Worm (Caenorhabditis elegans) whole organism, L4/young adult: ENCODE results near the gene F25E5.1.

Source experiments
- W03F9.2 ChIP-seq: fragments of 150-350 bp; optimal IDR thresholded peaks from 2 replicates; lab custom pipeline; 2014; ENCODE audit warnings: missing biosample characterization, missing genetic modification characterization
- dao-5 ChIP-seq: sonication (generic microtip); optimal IDR thresholded peaks from 2 replicates; lab custom pipeline; 2016; ENCODE audit warnings: missing genotype, missing genetic modification characterization, moderate library complexity, missing compliant biosample characterization

- TF ChIP-seq dao-5 (tag; lab: Kevin White, UChicago) (no peak), W03F9.2 (tag; lab: Kevin White, UChicago) (no peak)
Measured at ce11 chrV:7480949-7481348, 15.3 kb downstream of the F25E5.1 start, which contains the start of gene C18B10.6.
